Worm (Caenorhabditis elegans): ENCODE results near the gene F35G2.3.

DNA sequence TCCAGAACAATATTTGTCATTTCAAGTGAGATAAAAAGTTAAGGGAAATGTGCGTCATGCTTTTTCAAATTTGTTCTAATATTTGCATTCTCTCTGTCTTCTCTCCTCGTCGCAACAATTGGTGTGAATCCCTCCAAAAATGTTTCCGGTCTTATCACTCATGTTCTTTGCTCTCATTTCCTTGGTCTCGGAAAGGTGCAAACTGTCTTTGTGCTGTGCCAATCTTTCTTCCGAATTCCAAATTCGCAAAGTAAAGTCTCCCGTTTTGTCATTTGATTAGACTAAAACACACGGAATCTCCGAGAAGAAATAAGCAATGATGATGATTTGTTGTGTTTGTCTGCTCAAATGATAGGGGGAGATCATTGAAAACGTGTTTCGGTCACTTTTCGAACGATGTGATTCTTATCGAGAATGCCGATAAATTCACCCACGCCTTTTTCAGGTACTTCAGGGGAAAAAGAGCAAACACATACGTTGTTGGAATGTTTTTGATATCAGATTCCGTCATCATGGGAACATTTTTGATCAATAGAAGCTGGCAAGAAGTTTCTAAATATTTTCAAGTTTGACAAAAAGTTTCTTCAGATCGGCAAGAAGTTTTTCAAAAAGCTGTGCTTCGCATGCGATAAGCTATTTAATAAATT lies 43.9 kb upstream of the F35G2.3 start:
- TF ChIP-seq ztf-29 (GFP tag; IDR thresholded peaks at IDR 0.05) (no peak), tab-1 (GFP tag; IDR thresholded peaks at IDR 0.05) (no peak), cog-1 (tag; optimal IDR thresholded peaks at IDR 0.05) (no peak), med-1 (GFP tag; optimal IDR thresholded peaks at IDR 0.05; ENCODE audit: insufficient read depth) (no peak), ztf-23 (GFP tag; IDR thresholded peaks at IDR 0.05) (no peak), flt-1 (GFP tag; IDR thresholded peaks at IDR 0.05) (no peak), T22C8.4 (GFP tag; IDR thresholded peaks at IDR 0.05) (no peak)

All from whole organism, midembryonic.